Fruit fly (Drosophila melanogaster): ENCODE data around the gene CG5937.

The CG5937 gene

dm6 chrX:6037180-6037946, 2.4 kb upstream of the CG5937 start, which contains the start of the genes rux and MCTS1 (continued):
- TF ChIP-seq CG9705 (GFP tag; optimal IDR thresholded peaks at IDR 0.05), result no peak
- TF ChIP-seq foxo (GFP tag; optimal IDR thresholded peaks at IDR 0.05), result peak in 1 of 2 experiments; percentile 52
- no peak for TF ChIP-seq dsf (GFP tag; optimal IDR thresholded peaks at IDR 0.05; ENCODE audit: borderline replicate concordance)
- no peak for TF ChIP-seq N (GFP tag; optimal IDR thresholded peaks at IDR 0.05)
- peak; percentile 4 for TF ChIP-seq ey (GFP tag; optimal IDR thresholded peaks at IDR 0.05)
- no peak for TF ChIP-seq usp (GFP tag; optimal IDR thresholded peaks at IDR 0.05)
- TF ChIP-seq brk (GFP tag; optimal IDR thresholded peaks at IDR 0.05), result peak; percentile 52

- TF ChIP-seq rgr (GFP tag; optimal IDR thresholded peaks at IDR 0.05) (no peak), Dif (GFP tag; optimal IDR thresholded peaks at IDR 0.05; ENCODE audit: partially characterized antibody) (no peak), dmrt93B (GFP tag; optimal IDR thresholded peaks at IDR 0.05) (no peak), brk (GFP tag; optimal IDR thresholded peaks at IDR 0.05) (no peak), pan (optimal IDR thresholded peaks at IDR 0.05) (no peak), sv (GFP tag; optimal IDR thresholded peaks at IDR 0.05) (no peak), tai (GFP tag; optimal IDR thresholded peaks at IDR 0.05) (no peak), HLH106 (tag; optimal IDR thresholded peaks at IDR 0.05) (no peak)
Observed at dm6 chrX:6050282-6050934, 10.6 kb downstream of the CG5937 start, which contains the start of gene CG5921. Gene CG5921 (plus strand): TSS chrX:6050828.

dm6 chrX:6050935-6051656, 11.3 kb downstream of the CG5937 start:
- TF ChIP-seq Vsx2 (GFP tag; optimal IDR thresholded peaks at IDR 0.05; ENCODE audit: partially characterized antibody) (no peak), brk (GFP tag; optimal IDR thresholded peaks at IDR 0.05) (no peak), pan (optimal IDR thresholded peaks at IDR 0.05) (no peak), usp (GFP tag; optimal IDR thresholded peaks at IDR 0.05) (no peak), HLH106 (tag; optimal IDR thresholded peaks at IDR 0.05) (no peak), jim (GFP tag; optimal IDR thresholded peaks at IDR 0.05) (no peak), Dfd (GFP tag; optimal IDR thresholded peaks at IDR 0.05) (no peak), CrebA (GFP tag; optimal IDR thresholded peaks at IDR 0.05; ENCODE audit: borderline replicate concordance) (no peak), Hr83 (GFP tag; optimal IDR thresholded peaks at IDR 0.05; ENCODE audit: poor library complexity, severe bottlenecking) (no peak), foxo (GFP tag; optimal IDR thresholded peaks at IDR 0.05) (no peak), OdsH (GFP tag; optimal IDR thresholded peaks at IDR 0.05) (no peak), N (GFP tag; optimal IDR thresholded peaks at IDR 0.05) (no peak), dmrt93B (GFP tag; optimal IDR thresholded peaks at IDR 0.05) (no peak)

dm6 chrX:6052855-6053254, 13.1 kb downstream of the CG5937 start:
- TF ChIP-seq sage (GFP tag; optimal IDR thresholded peaks at IDR 0.05) (no peak), Hnf4 (GFP tag; optimal IDR thresholded peaks at IDR 0.05) (no peak), h (GFP tag; optimal IDR thresholded peaks at IDR 0.05) (no peak), jim (GFP tag; optimal IDR thresholded peaks at IDR 0.05) (no peak), fru (GFP tag; optimal IDR thresholded peaks at IDR 0.05) (no peak), brk (GFP tag; optimal IDR thresholded peaks at IDR 0.05) (no peak), Vsx2 (GFP tag; optimal IDR thresholded peaks at IDR 0.05; ENCODE audit: partially characterized antibody) (no peak), sv (GFP tag; optimal IDR thresholded peaks at IDR 0.05) (no peak), woc (GFP tag; optimal IDR thresholded peaks at IDR 0.05) (no peak), dsf (GFP tag; optimal IDR thresholded peaks at IDR 0.05; ENCODE audit: borderline replicate concordance) (no peak), Sp1 (GFP tag; optimal IDR thresholded peaks at IDR 0.05) (no peak), dl (GFP tag; optimal IDR thresholded peaks at IDR 0.05; ENCODE audit: insufficient read depth in 1 of 2, partially characterized antibody in 2 of 2) (no peak), Abd-B (GFP tag; optimal IDR thresholded peaks at IDR 0.05) (no peak)
